Worm (Caenorhabditis elegans) whole organism, dauer: ENCODE measurements around the gene vps-15.

Experiments used
- unc-62 ChIP-seq: sonication (generic microtip); optimal IDR thresholded peaks from 2 replicates; lab custom pipeline; 2017; ENCODE audit warnings: missing biosample characterization, missing genetic modification reagents, missing genetic modification characterization

vps-15 gene

DNA sequence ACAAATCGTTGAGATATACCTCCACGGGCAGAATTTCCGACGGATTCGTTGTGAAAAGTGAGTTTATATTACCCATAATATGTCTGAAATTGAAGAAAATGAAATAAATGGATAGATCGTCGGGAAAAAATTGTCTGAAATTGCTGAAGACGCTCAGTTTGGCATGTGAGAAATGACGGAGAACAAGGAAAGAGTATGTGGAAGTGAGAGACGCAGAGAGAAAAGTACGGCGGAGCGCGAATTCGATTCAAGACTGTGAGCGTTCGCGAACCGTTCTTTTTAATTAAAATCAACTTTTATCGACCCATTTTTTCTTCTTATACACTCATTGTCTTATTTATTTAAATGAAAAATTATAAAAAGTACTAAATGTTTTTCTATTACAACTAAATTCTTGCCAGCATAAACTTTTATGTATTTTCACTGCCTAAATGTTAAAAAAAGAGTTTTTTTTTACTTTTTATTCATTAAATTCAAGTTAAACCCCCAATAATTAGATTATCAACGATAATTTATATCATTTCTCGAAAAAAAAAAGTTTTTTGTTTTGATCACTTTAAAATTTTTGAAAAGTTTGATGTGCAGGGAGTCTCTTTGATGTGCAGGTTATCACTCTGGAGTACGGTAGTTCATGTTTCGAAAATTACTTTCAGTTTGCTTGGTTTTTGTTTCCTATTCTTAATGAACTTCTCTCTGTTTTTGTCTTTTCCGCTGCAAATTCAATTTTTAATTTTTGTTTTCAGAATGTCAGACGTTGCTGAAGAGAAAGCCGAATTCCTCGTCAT is at the start of gene vps-15, which contains the start of gene hmg-12:
Gene vps-15 (minus strand): TSS at position 83 of the 785 bp plus-strand sequence.
Gene hmg-12 (plus strand): TSS at position 744 of the 785 bp plus-strand sequence.
- TF ChIP-seq unc-62 (GFP tag; lab: Kevin White, UChicago): no peak

DNA sequence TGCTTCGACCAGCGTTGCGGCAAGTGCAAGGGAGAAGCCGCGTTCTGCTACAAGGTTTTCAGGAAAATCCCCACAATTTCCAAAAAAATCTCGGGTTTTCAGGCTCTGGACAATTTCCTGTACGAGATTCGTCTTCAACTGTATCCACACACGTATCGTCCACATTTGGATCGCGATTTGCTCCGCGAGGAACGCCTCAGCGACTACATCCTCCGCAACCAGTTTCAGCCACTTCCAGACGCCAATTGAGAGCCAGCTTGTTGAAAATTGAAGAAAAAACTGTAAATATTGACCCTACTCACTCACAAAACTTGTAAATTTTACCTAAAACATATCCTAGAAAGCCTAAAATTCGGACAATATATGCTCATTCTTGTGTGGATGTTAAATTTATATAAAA is 49.2 kb upstream of the vps-15 start:
- TF ChIP-seq unc-62 (GFP tag; lab: Kevin White, UChicago): no peak

DNA sequence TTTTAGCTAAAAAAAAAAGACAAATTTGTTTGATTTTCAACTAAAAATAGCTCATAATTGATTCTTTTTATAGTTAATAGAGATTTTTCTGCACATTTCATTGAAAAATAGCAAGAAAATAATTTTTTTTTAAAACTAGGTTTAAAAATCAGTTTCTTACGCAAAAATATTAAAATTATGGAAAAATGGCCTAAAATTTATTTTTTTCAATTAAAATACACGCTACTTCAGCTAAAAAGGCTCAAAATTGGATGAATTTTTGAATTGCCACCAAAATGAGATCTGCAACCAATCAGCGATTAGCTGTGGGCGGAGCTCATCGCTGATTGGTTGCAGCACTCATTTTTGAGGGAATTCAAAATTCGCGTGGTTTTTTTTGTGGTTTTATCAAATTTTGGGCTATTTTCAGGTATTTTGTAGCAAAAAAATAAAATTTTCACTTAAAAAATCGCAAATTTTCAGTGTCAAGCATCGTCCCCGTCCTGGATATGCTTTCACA is 47.5 kb upstream of the vps-15 start:
- no peak for TF ChIP-seq unc-62 (GFP tag; lab: Kevin White, UChicago)

DNA sequence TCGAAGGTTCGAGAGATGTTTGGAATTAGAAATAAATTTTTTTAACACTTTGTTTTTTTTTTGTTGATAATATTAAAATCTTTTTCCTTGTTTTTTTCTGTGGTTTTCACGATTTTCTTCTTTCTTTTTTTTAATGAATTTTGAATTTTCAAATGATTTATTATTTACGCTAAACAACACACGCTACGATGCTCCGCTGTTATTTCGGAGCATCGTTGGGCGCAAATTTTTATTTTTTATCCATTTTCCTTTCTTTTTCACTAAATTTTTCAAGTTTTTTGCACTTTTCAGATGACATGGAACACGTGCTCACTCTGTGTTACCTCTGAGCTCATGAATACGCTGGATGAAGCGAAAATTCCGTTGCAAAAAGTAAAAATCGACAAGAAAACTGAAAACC is 46.4 kb upstream of the vps-15 start, which contains the start of the genes W03C9.1 and W03C9.2:
Gene W03C9.1 (minus strand): TSS at position 46 of the 400 bp plus-strand sequence.
Gene W03C9.2 (plus strand): TSS at position 286 of the 400 bp plus-strand sequence.
- TF ChIP-seq unc-62 (GFP tag; lab: Kevin White, UChicago): no peak

DNA sequence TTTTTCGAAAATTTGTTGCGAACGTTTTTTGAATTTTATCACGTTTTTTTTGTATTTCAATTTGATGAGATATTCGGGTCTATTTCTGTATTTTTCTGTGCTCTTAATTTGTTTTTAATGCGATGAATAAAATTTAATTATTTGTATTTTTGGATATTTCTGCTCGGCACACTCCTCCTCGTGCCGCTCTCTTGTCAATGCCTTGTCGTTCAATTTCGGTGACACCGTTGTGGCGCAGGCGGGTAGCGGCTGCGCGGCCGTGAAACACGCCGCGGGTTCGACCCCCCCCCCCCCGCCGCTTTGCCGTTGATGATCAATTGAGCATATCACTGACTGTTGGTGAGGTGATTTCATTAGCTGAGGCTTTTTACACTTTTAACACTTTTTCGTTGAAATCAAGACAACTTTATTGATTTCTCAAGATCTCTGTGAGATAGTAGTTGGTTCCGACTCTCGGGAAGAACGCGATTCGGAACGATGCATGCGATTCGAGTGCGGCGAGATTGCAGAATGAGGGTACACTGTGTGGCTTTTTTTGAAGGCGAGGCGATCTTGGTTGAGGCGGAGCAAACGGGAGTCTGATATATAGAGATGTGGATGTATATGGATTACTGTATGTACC is 45.1 kb upstream of the vps-15 start:
- TF ChIP-seq unc-62 (GFP tag; lab: Kevin White, UChicago): no peak

DNA sequence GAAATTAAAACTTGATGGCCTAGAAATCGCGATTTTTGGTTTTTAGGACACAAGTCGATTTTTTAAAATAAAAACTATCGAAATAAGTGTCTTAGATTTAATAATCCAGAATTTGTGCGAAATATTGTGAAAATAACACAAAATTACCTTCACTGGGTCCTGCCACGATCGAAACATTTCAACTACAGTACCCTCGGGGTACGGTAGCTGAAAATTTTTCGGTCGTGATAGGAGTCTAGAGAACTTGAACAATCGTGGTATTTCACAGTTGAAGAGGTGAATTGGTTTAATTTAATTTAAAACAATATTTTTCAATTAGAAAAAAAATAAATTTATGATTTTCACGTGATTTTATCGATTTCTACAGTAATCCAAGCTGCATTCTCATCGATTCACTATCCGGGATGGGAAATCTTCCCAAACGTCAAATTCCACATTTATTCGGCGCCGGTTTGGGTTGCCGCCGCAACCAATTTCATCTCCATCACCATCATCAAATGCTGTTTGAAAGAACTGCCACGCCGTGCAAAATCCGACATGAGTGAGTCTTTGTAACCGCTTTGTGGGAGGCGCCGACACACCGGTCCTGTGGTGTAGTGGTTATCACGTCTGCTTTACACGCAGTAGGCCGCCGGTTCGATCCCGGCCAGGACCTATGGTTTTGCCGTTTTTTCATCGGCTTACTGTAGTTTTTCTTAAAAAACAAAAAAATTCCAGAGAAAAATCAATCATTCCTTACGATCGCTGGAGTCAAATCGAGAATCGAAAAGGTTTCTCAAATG is 43.3 kb upstream of the vps-15 start:
- no peak for TF ChIP-seq unc-62 (GFP tag; lab: Kevin White, UChicago)

DNA sequence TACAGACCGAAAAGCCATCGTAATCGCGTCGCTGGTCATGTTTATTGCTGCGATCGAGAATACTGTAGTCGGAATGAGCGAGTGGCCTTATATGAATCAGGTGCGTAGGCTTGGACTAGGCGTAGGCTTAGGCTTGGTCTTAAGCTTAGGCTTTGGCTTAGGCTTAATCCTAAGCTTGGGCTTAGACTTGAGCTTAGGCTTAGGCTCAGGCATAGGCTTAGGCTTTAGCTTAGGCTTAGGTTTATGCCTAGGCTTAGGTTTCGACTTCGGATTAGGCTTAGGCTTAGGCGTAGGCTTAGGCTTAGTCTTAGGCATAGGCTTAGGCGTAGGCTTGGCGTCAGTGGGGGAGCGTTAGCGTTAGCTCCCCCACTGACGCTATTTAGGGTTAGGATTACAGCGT is 39.2 kb upstream of the vps-15 start:
- TF ChIP-seq unc-62 (GFP tag; lab: Kevin White, UChicago): no peak

DNA sequence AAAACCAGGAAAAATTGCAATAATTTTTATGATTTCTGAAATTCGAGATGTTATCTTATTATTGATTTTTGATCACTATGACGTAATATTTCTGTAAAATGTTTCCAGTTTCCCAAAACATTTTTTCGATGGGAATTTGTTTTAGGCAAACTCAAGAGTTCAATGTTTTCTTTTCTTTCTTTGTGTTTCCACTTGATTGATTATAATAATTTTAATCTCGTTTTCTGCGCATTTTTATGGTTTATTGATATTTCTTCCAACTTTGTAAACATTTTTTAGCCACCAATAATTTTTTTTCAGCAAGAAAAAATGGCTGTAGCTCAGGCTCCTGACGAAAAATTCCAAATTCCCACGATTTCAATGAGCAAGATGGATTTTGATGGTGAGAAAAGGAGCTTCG is 38.6 kb upstream of the vps-15 start, which contains the start of gene W03C9.6:
Gene W03C9.6 (plus strand): TSS at position 301 of the 400 bp plus-strand sequence.
- TF ChIP-seq unc-62 (GFP tag; lab: Kevin White, UChicago): no peak

DNA sequence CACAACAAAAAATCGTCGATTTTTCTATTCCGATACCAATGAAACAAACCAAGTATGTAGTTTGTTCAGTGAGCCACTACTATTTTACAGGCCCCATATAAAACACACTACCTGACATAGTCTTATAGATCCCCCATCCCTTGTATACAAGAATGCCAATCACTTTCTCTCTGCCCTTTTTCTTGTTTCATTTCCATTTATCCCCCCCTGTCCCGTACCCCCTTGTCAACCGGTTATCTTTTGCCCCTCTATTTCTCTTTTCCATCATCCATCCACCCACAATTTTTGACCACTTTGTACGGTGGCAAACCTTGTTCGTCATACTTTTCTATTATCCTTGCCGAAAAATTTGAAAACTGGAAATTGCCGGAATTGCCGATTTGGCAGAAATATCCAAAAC is 37.3 kb upstream of the vps-15 start:
- TF ChIP-seq unc-62 (GFP tag; lab: Kevin White, UChicago): no peak

DNA sequence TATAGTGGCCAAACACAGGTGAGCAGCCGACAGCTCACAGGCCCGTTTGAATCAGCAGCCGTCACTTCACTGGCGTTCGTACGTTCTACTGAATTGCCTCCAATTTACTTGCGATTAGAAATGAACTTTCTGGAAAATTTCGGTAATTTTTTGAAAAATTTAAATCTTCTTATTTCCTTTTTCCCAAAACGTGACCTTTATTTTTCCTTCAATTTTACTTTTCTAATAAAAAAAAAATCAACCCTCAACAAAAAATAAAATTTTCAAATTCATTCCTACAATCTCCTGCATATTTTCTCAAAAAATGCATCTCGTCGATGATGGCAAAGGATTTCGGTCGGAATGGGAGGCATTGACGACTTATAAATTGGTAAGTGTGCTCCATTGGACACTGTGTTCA is 32.8 kb upstream of the vps-15 start, which contains the start of gene W03C9.8:
Gene W03C9.8 (plus strand): TSS at position 301 of the 400 bp plus-strand sequence.
- no peak for TF ChIP-seq unc-62 (GFP tag; lab: Kevin White, UChicago)

DNA sequence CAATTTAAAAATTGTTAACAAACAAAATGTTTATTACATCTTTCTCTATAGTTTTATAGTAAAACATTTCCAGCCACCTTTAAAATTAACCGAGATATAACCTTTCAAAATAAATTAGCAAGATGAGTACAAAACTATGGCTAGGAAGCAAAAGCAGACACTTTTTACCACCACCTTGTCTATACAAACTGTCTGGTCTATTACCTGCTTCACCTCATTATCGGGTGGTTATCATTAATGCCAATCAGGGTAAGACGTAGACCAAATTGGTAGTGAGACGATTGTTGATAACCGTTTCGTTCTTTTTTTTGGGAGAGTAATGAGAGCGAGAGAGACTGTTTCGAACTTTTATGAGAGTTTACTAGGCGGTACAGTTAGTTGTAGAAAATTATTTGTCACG is 20.7 kb upstream of the vps-15 start:
- TF ChIP-seq unc-62 (GFP tag; lab: Kevin White, UChicago): no peak

DNA sequence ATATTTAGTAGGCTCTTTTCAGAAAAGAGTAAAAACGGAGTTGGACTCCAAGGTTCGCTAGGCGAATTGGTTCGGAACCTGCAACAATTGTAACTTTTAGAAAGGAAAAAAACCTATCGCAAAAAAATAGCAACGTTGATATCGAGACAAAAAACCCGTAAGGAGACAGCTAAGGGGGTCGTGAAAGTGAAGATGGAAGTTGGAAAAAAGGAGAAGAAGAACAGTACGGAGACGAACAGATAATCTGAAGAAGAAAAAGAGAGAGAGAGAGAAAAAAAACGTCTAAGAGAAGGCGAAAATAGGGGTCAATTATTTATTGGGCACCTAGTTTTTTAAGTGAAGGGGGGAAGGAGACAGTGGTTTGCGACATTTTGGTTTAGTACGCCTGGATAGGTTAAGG is 19.6 kb upstream of the vps-15 start, which contains the start of gene lin-29:
Gene lin-29 (minus strand): TSS at position 78 of the 400 bp plus-strand sequence.
- no peak for TF ChIP-seq unc-62 (GFP tag; lab: Kevin White, UChicago)

DNA sequence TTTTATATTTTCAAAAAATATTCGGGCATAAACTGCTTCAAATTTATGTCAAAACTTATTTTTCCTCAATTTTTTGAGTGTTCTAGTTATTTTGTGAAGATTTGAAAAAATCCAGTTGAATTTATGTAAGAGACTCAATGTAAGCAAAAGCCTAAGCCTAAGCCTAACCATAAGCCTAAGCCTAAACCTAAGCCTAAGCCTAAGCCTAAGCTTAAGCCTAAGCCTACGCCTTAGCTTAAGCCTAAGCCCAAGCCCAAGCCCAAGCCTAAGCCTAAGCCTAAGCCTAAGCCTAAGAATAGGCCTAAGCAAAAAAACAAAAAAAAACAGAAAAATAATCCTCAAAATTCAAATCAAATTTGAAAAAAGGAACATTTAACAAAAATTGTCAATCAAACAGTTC is 14.5 kb upstream of the vps-15 start:
- no peak for TF ChIP-seq unc-62 (GFP tag; lab: Kevin White, UChicago)

DNA sequence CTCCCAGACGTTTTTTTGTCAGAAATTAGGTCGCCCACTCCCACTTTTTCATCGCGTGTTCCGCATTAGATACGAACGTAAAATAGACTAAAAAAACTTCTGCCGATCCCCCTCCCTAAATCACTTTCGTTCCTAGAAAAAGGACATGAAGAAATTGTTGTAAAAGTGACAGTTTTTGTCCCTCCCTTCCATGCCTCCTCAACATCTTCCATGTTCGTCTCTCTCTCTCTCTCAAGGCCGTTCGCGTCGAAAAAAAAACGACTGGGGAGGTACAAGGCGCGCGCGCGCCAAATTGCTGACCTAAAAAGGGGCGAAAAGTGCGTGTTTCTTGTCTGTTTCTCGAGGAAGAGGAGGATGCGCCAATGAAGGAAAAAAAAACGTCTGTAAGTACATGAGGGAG is 13.1 kb upstream of the vps-15 start:
- TF ChIP-seq unc-62 (GFP tag; lab: Kevin White, UChicago): no peak

DNA sequence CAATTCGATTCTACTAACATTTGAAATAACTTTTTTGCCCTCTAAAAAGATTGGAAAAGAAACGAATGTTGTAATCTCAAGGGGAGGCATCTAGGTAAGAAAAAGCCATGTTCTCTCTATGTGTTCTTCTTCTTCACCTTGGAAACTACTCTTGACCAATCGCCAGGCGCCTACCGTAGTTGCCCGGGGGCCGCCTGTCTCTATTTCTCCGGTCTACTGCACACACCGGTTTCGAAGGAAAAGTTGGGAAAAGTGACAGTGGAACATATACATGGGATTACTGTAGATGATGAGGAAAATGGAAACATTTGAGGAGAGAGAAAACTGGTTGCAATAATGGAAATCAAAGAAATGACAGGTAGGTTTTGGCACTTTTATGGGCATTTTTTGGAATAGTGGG is 10.8 kb upstream of the vps-15 start:
- no peak for TF ChIP-seq unc-62 (GFP tag; lab: Kevin White, UChicago)
